Fruit fly (Drosophila melanogaster): ENCODE measurements around the gene CheA84a.

- no peak for TF ChIP-seq usp (GFP tag; optimal IDR thresholded peaks at IDR 0.05)
- TF ChIP-seq tna (GFP tag; IDR thresholded peaks at IDR 0.05; ENCODE audit: partially characterized antibody) = no peak
- no peak for TF ChIP-seq gcm (GFP tag; optimal IDR thresholded peaks at IDR 0.05)
- TF ChIP-seq Sox102F (GFP tag; optimal IDR thresholded peaks at IDR 0.05) = peak; percentile 4
These were observed 15.2 kb downstream of the CheA84a start for dm6 chr3R:8189473-8189872.
